Worm (Caenorhabditis elegans) whole organism, dauer: ENCODE data around the gene M176.9.

Experiments used
- unc-62 ChIP-seq: sonication (generic microtip); optimal IDR thresholded peaks from 2 replicates; lab custom pipeline; 2017; ENCODE audit warnings: missing biosample characterization, missing genetic modification reagents, missing genetic modification characterization

M176.9 gene

ce11 chrII:9418843-9419532 lies 7.6 kb upstream of the M176.9 start:
- no peak for TF ChIP-seq unc-62 (GFP tag; lab: Kevin White, UChicago)

- TF ChIP-seq unc-62 (GFP tag; lab: Kevin White, UChicago), result no peak
Observed at ce11 chrII:9418065-9418567, 6.7 kb upstream of the M176.9 start, which contains the start of the genes M176.4 and M176.16. M176.4 (plus strand) TSS chrII:9418365. M176.16 (plus strand) TSS chrII:9418517.

- no peak for TF ChIP-seq unc-62 (GFP tag; lab: Kevin White, UChicago)
Observed at ce11 chrII:9416381-9417276, 5.2 kb upstream of the M176.9 start, which contains the start of the genes gss-1 and chch-3. gss-1 (minus strand) TSS chrII:9416431. chch-3 (plus strand) TSS chrII:9417013.

- no peak for TF ChIP-seq unc-62 (GFP tag; lab: Kevin White, UChicago)
Observed at ce11 chrII:9412086-9412608, 750 bp upstream of the M176.9 start, which contains the start of gene arrd-3. arrd-3 (plus strand) TSS chrII:9412558.

DNA sequence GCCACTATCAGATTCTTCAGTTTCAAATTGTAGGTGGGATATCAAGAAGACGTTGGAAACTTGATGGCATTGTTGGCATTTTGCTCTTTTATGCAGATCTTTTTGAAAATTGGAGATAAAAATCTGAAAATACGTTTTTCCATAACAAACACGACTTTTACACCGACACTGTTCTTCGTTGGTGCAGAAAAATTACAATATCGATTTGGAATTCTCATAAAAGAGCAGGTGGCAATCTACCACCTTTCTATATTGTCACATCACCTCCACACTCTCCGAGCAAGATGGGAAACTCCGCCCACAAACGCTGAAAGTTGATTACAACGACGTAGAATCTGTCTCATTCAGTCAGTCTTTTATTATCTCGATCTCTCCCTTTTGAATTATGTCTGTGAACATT lies 3.9 kb downstream of the M176.9 start, which contains the start of gene arrd-2:
arrd-2 (plus strand) TSS at position 301 of the 400 bp plus-strand sequence.
- TF ChIP-seq unc-62 (GFP tag; lab: Kevin White, UChicago), result no peak

- no peak for TF ChIP-seq unc-62 (GFP tag; lab: Kevin White, UChicago)
Observed at ce11 chrII:9407020-9407419, 4.4 kb downstream of the M176.9 start, which contains the start of gene mpz-6. mpz-6 (minus strand) TSS chrII:9407120.

DNA sequence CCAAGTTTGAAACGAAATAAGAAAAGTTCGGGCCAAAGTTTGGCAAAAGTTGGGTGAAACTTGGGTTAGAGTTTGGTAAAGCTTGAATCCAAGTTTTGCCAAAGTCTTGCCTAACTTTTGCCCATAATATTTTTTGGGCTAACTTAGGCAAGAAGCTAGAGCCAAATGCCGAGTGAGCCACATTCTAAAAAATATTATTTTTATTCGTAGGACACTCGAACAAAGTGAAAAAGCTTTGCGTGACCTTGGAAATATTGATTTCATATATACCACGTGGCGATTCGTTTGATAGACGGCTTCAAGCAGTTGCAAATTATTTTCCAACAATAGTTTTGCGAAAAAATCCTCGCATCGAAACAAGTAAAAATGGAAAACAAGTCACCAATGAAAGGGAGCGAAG lies 7.6 kb downstream of the M176.9 start, which contains the start of gene Y51B9A.5:
Y51B9A.5 (plus strand) TSS at position 301 of the 400 bp plus-strand sequence.
- no peak for TF ChIP-seq unc-62 (GFP tag; lab: Kevin White, UChicago)

DNA sequence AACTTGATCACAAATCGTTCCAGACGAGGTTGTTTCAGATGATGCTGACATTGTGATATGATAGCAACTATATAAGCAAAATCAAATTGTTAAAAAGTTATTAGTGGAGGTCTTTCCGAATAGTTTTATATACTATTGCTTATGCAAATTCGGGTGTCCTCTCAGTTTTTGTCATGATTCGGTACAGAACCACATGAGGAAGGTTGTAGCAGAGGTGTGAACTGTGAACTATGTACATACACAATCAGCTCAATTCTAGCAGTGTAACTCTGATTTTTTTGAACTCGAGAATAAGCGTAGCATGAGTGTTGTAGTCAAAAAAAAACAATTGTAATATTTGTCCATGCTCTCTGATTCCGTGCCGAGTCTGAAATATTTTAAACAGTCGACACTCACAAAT lies 8.3 kb downstream of the M176.9 start, which contains the start of gene Y51B9A.6:
Y51B9A.6 (minus strand) TSS at position 101 of the 400 bp plus-strand sequence.
- no peak for TF ChIP-seq unc-62 (GFP tag; lab: Kevin White, UChicago)

- TF ChIP-seq unc-62 (GFP tag; lab: Kevin White, UChicago), result no peak
Observed at ce11 chrII:9399746-9400145, 11.7 kb downstream of the M176.9 start, which contains the start of gene Y51B9A.7. Y51B9A.7 (plus strand) TSS chrII:9400046.

ce11 chrII:9398370-9398901 lies 13.0 kb downstream of the M176.9 start, which contains the start of the genes Y51B9A.14 and Y51B9A.8:
Y51B9A.14 (minus strand) TSS chrII:9398470.
Y51B9A.8 (plus strand) TSS chrII:9398851.
- TF ChIP-seq unc-62 (GFP tag; lab: Kevin White, UChicago), result no peak

DNA sequence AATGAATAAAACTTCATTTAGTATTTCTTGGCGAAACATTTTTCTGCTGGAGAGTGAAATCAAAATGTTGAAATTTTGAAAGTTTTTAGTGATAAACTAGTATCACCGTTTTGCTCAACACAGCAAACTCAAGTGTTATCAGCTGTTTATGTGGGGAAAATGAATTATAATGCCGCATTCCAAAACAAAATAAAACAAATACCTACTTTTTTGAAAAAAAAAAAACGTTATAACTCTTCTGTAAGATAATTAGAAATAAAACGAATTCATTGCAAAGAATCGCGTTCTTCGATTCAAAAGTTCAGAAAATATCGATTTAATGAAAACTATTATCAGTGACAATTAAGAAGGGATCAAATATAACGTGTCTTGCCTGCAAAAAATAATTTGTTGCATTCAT lies 13.9 kb downstream of the M176.9 start, which contains the start of gene Y51B9A.9:
Y51B9A.9 (minus strand) TSS at position 101 of the 400 bp plus-strand sequence.
- TF ChIP-seq unc-62 (GFP tag; lab: Kevin White, UChicago), result no peak

ce11 chrII:9392724-9393123 lies 18.7 kb downstream of the M176.9 start, which contains the start of gene lido-17:
lido-17 (minus strand) TSS chrII:9392824.
- no peak for TF ChIP-seq unc-62 (GFP tag; lab: Kevin White, UChicago)

ce11 chrII:9385241-9385640 lies 26.2 kb downstream of the M176.9 start, which contains the start of gene C06C3.7:
C06C3.7 (plus strand) TSS chrII:9385541.
- TF ChIP-seq unc-62 (GFP tag; lab: Kevin White, UChicago), result no peak

DNA sequence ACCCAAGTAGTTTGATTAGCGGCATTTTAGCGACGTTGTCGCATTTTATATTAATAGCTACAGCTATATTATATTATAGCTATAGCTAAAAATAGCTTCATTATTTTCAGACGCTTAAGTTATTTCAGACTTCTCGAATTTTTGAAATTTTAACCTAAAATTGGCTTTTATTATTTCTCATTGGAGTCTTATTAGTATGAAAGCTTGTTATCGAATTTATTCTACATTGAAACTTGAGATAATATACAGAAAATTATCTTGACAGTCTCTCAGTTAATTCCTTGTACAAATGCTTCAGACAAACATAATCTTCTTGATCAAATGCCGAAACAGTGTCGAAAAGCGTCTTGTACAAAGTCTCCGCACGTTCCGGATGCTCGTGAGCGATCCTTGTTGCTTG lies 31.6 kb downstream of the M176.9 start, which contains the start of gene srh-48:
srh-48 (plus strand) TSS at position 301 of the 400 bp plus-strand sequence.
- no peak for TF ChIP-seq unc-62 (GFP tag; lab: Kevin White, UChicago)
